Fruit fly (Drosophila melanogaster): ENCODE measurements around the gene CG5466.
A peak's percentile ranks its signal among the peaks of the same experiment; 100 is the strongest.

CG5466 gene

dm6 chr3R:20588480-20588785 lies 29.2 kb upstream of the CG5466 start, which contains the start of gene Srp72 (continued):
- TF ChIP-seq CG10565 (GFP tag; optimal IDR thresholded peaks at IDR 0.05) (peak; percentile 28), CG6683 (GFP tag; optimal IDR thresholded peaks at IDR 0.05) (no peak), Nf-YB (GFP tag; optimal IDR thresholded peaks at IDR 0.05) (no peak), Xrp1 (GFP tag; IDR thresholded peaks at IDR 0.05) (peak; percentile 41; the same call in 1 of the 2 replicates), gfzf (GFP tag; optimal IDR thresholded peaks at IDR 0.05) (peak; percentile 56), Fer1 (GFP tag; optimal IDR thresholded peaks at IDR 0.05) (peak; percentile 18), HLH54F (GFP tag; optimal IDR thresholded peaks at IDR 0.05) (peak; percentile 2), chm (GFP tag; IDR thresholded peaks at IDR 0.05) (peak; percentile 23; the same call in 1 of the 2 replicates), bab2 (GFP tag; optimal IDR thresholded peaks at IDR 0.05) (peak; percentile 20), CG14441 (GFP tag; IDR thresholded peaks at IDR 0.05) (peak; percentile 47; the same call in 1 of the 2 replicates), CG17829 (tag; optimal IDR thresholded peaks at IDR 0.05) (peak; percentile 52), CG3065 (GFP tag; optimal IDR thresholded peaks at IDR 0.05) (no peak), Gug (GFP tag; IDR thresholded peaks at IDR 0.05) (peak; percentile 48; the same call in 1 of the 4 replicates), CG4617 (GFP tag; optimal IDR thresholded peaks at IDR 0.05; ENCODE audit: borderline replicate concordance) (peak; percentile 11), Awh (GFP tag; IDR thresholded peaks at IDR 0.05) (no peak), Sry-δ (GFP tag; optimal IDR thresholded peaks at IDR 0.05) (no peak), BEAF-32 (GFP tag; optimal IDR thresholded peaks at IDR 0.05) (peak; percentile 44), CG14014 (GFP tag; IDR thresholded peaks at IDR 0.05) (peak; percentile 47; the same call in 1 of the 2 replicates), lilli (GFP tag; optimal IDR thresholded peaks at IDR 0.05) (peak; percentile 38), CG10147 (GFP tag; optimal IDR thresholded peaks at IDR 0.05) (peak; percentile 45), Nf-YA (GFP tag; IDR thresholded peaks at IDR 0.05) (no peak), CG1233 (GFP tag; optimal IDR thresholded peaks at IDR 0.05) (peak; percentile 26), CG13424 (tag; optimal IDR thresholded peaks at IDR 0.05) (peak; percentile 55), Med (GFP tag) (peak; percentile 86), CG17328 (GFP tag; IDR thresholded peaks at IDR 0.05) (peak; percentile 57; the same call in 1 of the 2 replicates), cad (GFP tag; optimal IDR thresholded peaks at IDR 0.05) (no peak), CG9727 (GFP tag; optimal IDR thresholded peaks at IDR 0.05) (peak; percentile 66), Mrtf (GFP tag; IDR thresholded peaks at IDR 0.05) (no peak), B-H1 (GFP tag; IDR thresholded peaks at IDR 0.05) (peak; percentile 25; the same call in 2 of the 3 replicates), CG7928 (GFP tag; optimal IDR thresholded peaks at IDR 0.05) (peak; percentile 43), CG15269 (tag; optimal IDR thresholded peaks at IDR 0.05) (no peak), btn (GFP tag; optimal IDR thresholded peaks at IDR 0.05) (no peak), Sin3A (optimal IDR thresholded peaks at IDR 0.05) (peak; percentile 46), tgo (GFP tag; IDR thresholded peaks at IDR 0.05) (peak; percentile 27; the same call in 1 of the 3 replicates), CG18011 (GFP tag; optimal IDR thresholded peaks at IDR 0.05) (peak; percentile 25), lola (GFP tag; optimal IDR thresholded peaks at IDR 0.05) (peak in 1 of 3 experiments; percentile 25), fd3F (GFP tag; optimal IDR thresholded peaks at IDR 0.05) (no peak), Doc2 (GFP tag; IDR thresholded peaks at IDR 0.05) (no peak), sd (tag; optimal IDR thresholded peaks at IDR 0.05) (peak; percentile 33), E2f2 (GFP tag; IDR thresholded peaks at IDR 0.05) (peak; percentile 59), CG3838 (GFP tag; optimal IDR thresholded peaks at IDR 0.05) (no peak), CG4730 (GFP tag; IDR thresholded peaks at IDR 0.05) (no peak), corto (GFP tag; optimal IDR thresholded peaks at IDR 0.05) (no peak), CG3995 (GFP tag; optimal IDR thresholded peaks at IDR 0.05) (peak; percentile 21), en (GFP tag; optimal IDR thresholded peaks at IDR 0.05) (no peak), Max (GFP tag; optimal IDR thresholded peaks at IDR 0.05) (peak; percentile 50), CG1024 (GFP tag; IDR thresholded peaks at IDR 0.05) (no peak), CG3407 (GFP tag; optimal IDR thresholded peaks at IDR 0.05) (no peak), CG2678 (tag; optimal IDR thresholded peaks at IDR 0.05) (peak; percentile 68), sug (tag; optimal IDR thresholded peaks at IDR 0.05) (peak; percentile 40), zfh2 (GFP tag; optimal IDR thresholded peaks at IDR 0.05) (peak; percentile 1), Dbx (GFP tag; IDR thresholded peaks at IDR 0.05) (peak; percentile 54; the same call in 2 of the 3 replicates)
